Fruit fly (Drosophila melanogaster) S2 (cell line): ENCODE measurements around the gene CG46512.
"Not testable (repeated sequence)": the region's sequence is repeated elsewhere in the genome, so short reads cannot be mapped to it uniquely, and the experiment has no call there.

ENCODE experiments used
- CG8478 ChIP-seq: fragments of >200 bp; optimal IDR thresholded peaks from 2 replicates; lab custom pipeline; 2018
- CTCF ChIP-seq, 2 experiments: fragments of >200 bp; optimal IDR thresholded peaks; 2 replicates each; lab custom pipeline; 2018

Gene CG46512

DNA sequence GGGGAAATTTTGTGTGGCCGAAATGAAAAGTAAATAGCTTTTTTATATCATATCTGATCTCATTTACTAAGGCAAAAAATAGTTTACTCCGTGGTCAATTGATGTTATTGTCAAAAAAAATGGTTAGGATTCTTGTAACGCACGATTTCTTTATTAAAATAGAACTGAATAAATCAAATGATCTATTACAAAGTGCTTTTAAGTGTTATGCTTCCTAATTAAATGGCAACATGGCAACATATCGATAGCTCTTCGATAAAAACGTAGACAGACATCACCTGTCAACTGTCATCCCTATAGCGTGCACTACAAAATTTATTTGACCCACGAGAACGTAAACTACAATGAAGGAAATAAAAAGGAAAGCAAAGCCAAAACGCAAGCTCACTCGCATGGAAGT is at the start of gene CG46512:
Gene CG46512, plus strand, starts transcription at position 301 of the 400 bp plus-strand sequence.
- not testable (repeated sequence) for TF ChIP-seq CG8478 (lab: Kevin White, UChicago); CTCF (optimal IDR thresholded peaks at IDR 0.05; lab: Kevin White, UChicago)

DNA sequence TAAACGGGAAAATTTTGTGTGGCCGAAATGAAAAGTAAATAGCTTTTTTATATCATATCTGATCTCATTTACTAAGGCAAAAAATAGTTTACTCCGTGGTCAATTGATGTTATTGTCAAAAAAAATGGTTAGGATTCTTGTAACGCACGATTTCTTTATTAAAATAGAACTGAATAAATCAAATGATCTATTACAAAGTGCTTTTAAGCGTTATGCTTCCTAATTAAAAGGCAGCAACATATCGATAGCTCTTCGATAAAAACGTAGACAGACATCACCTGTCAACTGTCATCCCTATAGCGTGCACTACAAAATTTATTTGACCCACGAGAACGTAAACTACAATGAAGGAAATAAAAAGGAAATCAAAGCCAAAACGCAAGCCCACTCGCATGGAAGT is 44.4 kb upstream of the CG46512 start, which contains the start of gene CG40813:
Gene CG40813, plus strand, starts transcription at position 301 of the 400 bp plus-strand sequence.
- not testable (repeated sequence) for TF ChIP-seq CTCF (optimal IDR thresholded peaks at IDR 0.05; lab: Kevin White, UChicago); CG8478 (lab: Kevin White, UChicago)

- TF ChIP-seq CG8478 (lab: Kevin White, UChicago); CTCF (optimal IDR thresholded peaks at IDR 0.05; lab: Kevin White, UChicago): not testable (repeated sequence)
These were observed 39.7 kb upstream of the CG46512 start, which contains the start of gene CG46504 for dm6 chrX:22147489-22147888. CG46504 (plus strand) TSS chrX:22147789.

dm6 chrX:22152542-22152941 is 34.6 kb upstream of the CG46512 start, which contains the start of gene CG46505:
CG46505 (plus strand) TSS chrX:22152842.
- not testable (repeated sequence) for TF ChIP-seq CG8478 (lab: Kevin White, UChicago); CTCF (optimal IDR thresholded peaks at IDR 0.05; lab: Kevin White, UChicago)

DNA sequence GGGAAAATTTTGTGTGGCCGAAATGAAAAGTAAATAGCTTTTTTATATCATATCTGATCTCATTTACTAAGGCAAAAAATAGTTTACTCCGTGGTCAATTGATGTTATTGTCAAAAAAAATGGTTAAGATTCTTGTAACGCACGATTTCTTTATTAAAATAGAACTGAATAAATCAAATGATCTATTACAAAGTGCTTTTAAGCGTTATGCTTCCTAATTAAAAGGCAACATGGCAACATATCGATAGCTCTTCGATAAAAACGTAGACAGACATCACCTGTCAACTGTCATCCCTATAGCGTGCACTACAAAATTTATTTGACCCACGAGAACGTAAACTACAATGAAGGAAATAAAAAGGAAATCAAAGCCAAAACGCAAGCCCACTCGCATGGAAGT is 29.6 kb upstream of the CG46512 start, which contains the start of gene CG46506:
Gene CG46506, plus strand, starts transcription at position 301 of the 400 bp plus-strand sequence.
- not testable (repeated sequence) for TF ChIP-seq CG8478 (lab: Kevin White, UChicago); CTCF (optimal IDR thresholded peaks at IDR 0.05; lab: Kevin White, UChicago)

DNA sequence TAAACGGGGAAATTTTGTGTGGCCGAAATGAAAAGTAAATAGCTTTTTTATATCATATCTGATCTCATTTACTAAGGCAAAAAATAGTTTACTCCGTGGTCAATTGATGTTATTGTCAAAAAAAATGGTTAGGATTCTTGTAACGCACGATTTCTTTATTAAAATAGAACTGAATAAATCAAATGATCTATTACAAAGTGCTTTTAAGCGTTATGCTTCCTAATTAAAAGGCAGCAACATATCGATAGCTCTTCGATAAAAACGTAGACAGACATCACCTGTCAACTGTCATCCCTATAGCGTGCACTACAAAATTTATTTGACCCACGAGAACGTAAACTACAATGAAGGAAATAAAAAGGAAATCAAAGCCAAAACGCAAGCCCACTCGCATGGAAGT is 24.5 kb upstream of the CG46512 start, which contains the start of gene CG46507:
Gene CG46507, plus strand, starts transcription at position 301 of the 400 bp plus-strand sequence.
- not testable (repeated sequence) for TF ChIP-seq CG8478 (lab: Kevin White, UChicago); CTCF (optimal IDR thresholded peaks at IDR 0.05; lab: Kevin White, UChicago)

dm6 chrX:22167355-22167754 is 19.8 kb upstream of the CG46512 start, which contains the start of gene CG46508:
CG46508 (plus strand) TSS chrX:22167655.
- not testable (repeated sequence) for TF ChIP-seq CG8478 (lab: Kevin White, UChicago); CTCF (optimal IDR thresholded peaks at IDR 0.05; lab: Kevin White, UChicago)

DNA sequence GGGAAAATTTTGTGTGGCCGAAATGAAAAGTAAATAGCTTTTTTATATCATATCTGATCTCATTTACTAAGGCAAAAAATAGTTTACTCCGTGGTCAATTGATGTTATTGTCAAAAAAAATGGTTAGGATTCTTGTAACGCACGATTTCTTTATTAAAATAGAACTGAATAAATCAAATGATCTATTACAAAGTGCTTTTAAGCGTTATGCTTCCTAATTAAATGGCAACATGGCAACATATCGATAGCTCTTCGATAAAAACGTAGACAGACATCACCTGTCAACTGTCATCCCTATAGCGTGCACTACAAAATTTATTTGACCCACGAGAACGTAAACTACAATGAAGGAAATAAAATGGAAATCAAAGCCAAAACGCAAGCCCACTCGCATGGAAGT is 14.8 kb upstream of the CG46512 start, which contains the start of gene CG46509:
Gene CG46509, plus strand, starts transcription at position 301 of the 400 bp plus-strand sequence.
- not testable (repeated sequence) for TF ChIP-seq CTCF (optimal IDR thresholded peaks at IDR 0.05; lab: Kevin White, UChicago); CG8478 (lab: Kevin White, UChicago)

DNA sequence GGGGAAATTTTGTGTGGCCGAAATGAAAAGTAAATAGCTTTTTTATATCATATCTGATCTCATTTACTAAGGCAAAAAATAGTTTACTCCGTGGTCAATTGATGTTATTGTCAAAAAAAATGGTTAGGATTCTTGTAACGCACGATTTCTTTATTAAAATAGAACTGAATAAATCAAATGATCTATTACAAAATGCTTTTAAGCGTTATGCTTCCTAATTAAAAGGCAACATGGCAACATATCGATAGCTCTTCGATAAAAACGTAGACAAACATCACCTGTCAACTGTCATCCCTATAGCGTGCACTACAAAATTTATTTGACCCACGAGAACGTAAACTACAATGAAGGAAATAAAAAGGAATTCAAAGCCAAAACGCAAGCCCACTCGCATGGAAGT is 10.0 kb upstream of the CG46512 start, which contains the start of gene CG46510:
Gene CG46510, plus strand, starts transcription at position 301 of the 400 bp plus-strand sequence.
- not testable (repeated sequence) for TF ChIP-seq CG8478 (lab: Kevin White, UChicago); CTCF (optimal IDR thresholded peaks at IDR 0.05; lab: Kevin White, UChicago)

dm6 chrX:22182193-22182592 is 5.0 kb upstream of the CG46512 start, which contains the start of gene CG46511:
CG46511 (plus strand) TSS chrX:22182493.
- not testable (repeated sequence) for TF ChIP-seq CTCF (optimal IDR thresholded peaks at IDR 0.05; lab: Kevin White, UChicago); CG8478 (lab: Kevin White, UChicago)

DNA sequence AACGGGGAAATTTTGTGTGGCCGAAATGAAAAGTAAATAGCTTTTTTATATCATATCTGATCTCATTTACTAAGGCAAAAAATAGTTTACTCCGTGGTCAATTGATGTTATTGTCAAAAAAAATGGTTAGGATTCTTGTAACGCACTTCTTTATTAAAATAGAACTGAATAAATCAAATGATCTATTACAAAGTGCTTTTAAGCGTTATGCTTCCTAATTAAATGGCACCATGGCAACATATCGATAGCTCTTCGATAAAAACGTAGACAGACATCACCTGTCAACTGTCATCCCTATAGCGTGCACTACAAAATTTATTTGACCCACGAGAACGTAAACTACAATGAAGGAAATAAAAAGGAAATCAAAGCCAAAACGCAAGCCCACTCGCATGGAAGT is 4.8 kb downstream of the CG46512 start, which contains the start of gene CG46513:
Gene CG46513, plus strand, starts transcription at position 301 of the 400 bp plus-strand sequence.
- not testable (repeated sequence) for TF ChIP-seq CTCF (optimal IDR thresholded peaks at IDR 0.05; lab: Kevin White, UChicago); CG8478 (lab: Kevin White, UChicago)

DNA sequence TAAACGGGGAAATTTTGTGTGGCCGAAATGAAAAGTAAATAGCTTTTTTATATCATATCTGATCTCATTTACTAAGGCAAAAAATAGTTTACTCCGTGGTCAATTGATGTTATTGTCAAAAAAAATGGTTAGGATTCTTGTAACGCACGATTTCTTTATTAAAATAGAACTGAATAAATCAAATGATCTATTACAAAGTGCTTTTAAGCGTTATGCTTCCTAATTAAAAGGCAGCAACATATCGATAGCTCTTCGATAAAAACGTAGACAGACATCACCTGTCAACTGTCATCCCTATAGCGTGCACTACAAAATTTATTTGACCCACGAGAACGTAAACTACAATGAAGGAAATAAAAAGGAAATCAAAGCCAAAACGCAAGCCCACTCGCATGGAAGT is 9.7 kb downstream of the CG46512 start, which contains the start of gene CG46514:
Gene CG46514, plus strand, starts transcription at position 301 of the 400 bp plus-strand sequence.
- TF ChIP-seq CTCF (optimal IDR thresholded peaks at IDR 0.05; lab: Kevin White, UChicago); CG8478 (lab: Kevin White, UChicago): not testable (repeated sequence)

dm6 chrX:22201883-22202282 is 14.7 kb downstream of the CG46512 start, which contains the start of gene CG46515:
CG46515 (plus strand) TSS chrX:22202183.
- not testable (repeated sequence) for TF ChIP-seq CG8478 (lab: Kevin White, UChicago); CTCF (optimal IDR thresholded peaks at IDR 0.05; lab: Kevin White, UChicago)

DNA sequence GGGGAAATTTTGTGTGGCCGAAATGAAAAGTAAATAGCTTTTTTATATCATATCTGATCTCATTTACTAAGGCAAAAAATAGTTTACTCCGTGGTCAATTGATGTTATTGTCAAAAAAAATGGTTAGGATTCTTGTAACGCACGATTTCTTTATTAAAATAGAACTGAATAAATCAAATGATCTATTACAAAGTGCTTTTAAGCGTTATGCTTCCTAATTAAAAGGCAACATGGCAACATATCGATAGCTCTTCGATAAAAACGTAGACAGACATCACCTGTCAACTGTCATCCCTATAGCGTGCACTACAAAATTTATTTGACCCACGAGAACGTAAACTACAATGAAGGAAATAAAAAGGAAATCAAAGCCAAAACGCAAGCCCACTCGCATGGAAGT is 24.9 kb downstream of the CG46512 start, which contains the start of gene CG46516:
Gene CG46516, plus strand, starts transcription at position 301 of the 400 bp plus-strand sequence.
- not testable (repeated sequence) for TF ChIP-seq CTCF (optimal IDR thresholded peaks at IDR 0.05; lab: Kevin White, UChicago); CG8478 (lab: Kevin White, UChicago)

DNA sequence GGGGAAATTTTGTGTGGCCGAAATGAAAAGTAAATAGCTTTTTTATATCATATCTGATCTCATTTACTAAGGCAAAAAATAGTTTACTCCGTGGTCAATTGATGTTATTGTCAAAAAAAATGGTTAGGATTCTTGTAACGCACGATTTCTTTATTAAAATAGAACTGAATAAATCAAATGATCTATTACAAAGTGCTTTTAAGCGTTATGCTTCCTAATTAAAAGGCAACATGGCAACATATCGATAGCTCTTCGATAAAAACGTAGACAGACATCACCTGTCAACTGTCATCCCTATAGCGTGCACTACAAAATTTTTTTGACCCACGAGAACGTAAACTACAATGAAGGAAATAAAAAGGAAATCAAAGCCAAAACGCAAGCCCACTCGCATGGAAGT is 29.9 kb downstream of the CG46512 start, which contains the start of gene CG46517:
Gene CG46517, plus strand, starts transcription at position 301 of the 400 bp plus-strand sequence.
- TF ChIP-seq CTCF (optimal IDR thresholded peaks at IDR 0.05; lab: Kevin White, UChicago); CG8478 (lab: Kevin White, UChicago): not testable (repeated sequence)
